Fruit fly (Drosophila melanogaster): ENCODE measurements around the gene Ncc69.

Gene Ncc69

dm6 chr3L:12410472-12411213 is 19.4 kb upstream of the Ncc69 start (continued):
- TF ChIP-seq CG6276 (GFP tag; optimal IDR thresholded peaks at IDR 0.05) (no peak), CG10631 (GFP tag; optimal IDR thresholded peaks at IDR 0.05) (peak; percentile 47), Met (GFP tag; optimal IDR thresholded peaks at IDR 0.05) (peak; percentile 79), lz (GFP tag; optimal IDR thresholded peaks at IDR 0.05) (peak; percentile 67), Sox102F (GFP tag; optimal IDR thresholded peaks at IDR 0.05) (no peak), spab (GFP tag; optimal IDR thresholded peaks at IDR 0.05) (peak; percentile 43), CG16779 (tag; optimal IDR thresholded peaks at IDR 0.05) (no peak), Hr39 (GFP tag; optimal IDR thresholded peaks at IDR 0.05) (peak; percentile 73), CG4318 (GFP tag; optimal IDR thresholded peaks at IDR 0.05) (no peak)

- TF ChIP-seq CG31627 (GFP tag; optimal IDR thresholded peaks at IDR 0.05), result no peak
- no peak for TF ChIP-seq CG11294 (GFP tag; IDR thresholded peaks at IDR 0.05)
- 0 out of 2 replicates have a peak, but pooled peaks have one; percentile 24 for TF ChIP-seq CG15336 (GFP tag; IDR thresholded peaks at IDR 0.05)
- no peak for TF ChIP-seq Sox15 (GFP tag; optimal IDR thresholded peaks at IDR 0.05)
- TF ChIP-seq lz (GFP tag; optimal IDR thresholded peaks at IDR 0.05), result no peak
- peak; percentile 68 for TF ChIP-seq fkh (GFP tag; optimal IDR thresholded peaks at IDR 0.05)
- no peak for TF ChIP-seq Blimp-1 (GFP tag; optimal IDR thresholded peaks at IDR 0.05)
- no peak for TF ChIP-seq fd85E (GFP tag; optimal IDR thresholded peaks at IDR 0.05)
- TF ChIP-seq CG8632 (GFP tag; optimal IDR thresholded peaks at IDR 0.05), result no peak
- no peak for TF ChIP-seq CG6163 (GFP tag; IDR thresholded peaks at IDR 0.05)
- no peak for TF ChIP-seq Eip78C (GFP tag)
- TF ChIP-seq Hr39 (GFP tag; optimal IDR thresholded peaks at IDR 0.05), result no peak
- TF ChIP-seq CG6276 (GFP tag; optimal IDR thresholded peaks at IDR 0.05), result peak; percentile 2
- no peak for TF ChIP-seq eg (GFP tag; IDR thresholded peaks at IDR 0.05)
- TF ChIP-seq vri (GFP tag; optimal IDR thresholded peaks at IDR 0.05), result peak; percentile 35
- TF ChIP-seq Sox102F (GFP tag; optimal IDR thresholded peaks at IDR 0.05), result no peak
- TF ChIP-seq acj6 (GFP tag; optimal IDR thresholded peaks at IDR 0.05), result no peak
- peak; percentile 77 for TF ChIP-seq svp (GFP tag)
These were observed 18.4 kb upstream of the Ncc69 start for dm6 chr3L:12409343-12410302.

DNA sequence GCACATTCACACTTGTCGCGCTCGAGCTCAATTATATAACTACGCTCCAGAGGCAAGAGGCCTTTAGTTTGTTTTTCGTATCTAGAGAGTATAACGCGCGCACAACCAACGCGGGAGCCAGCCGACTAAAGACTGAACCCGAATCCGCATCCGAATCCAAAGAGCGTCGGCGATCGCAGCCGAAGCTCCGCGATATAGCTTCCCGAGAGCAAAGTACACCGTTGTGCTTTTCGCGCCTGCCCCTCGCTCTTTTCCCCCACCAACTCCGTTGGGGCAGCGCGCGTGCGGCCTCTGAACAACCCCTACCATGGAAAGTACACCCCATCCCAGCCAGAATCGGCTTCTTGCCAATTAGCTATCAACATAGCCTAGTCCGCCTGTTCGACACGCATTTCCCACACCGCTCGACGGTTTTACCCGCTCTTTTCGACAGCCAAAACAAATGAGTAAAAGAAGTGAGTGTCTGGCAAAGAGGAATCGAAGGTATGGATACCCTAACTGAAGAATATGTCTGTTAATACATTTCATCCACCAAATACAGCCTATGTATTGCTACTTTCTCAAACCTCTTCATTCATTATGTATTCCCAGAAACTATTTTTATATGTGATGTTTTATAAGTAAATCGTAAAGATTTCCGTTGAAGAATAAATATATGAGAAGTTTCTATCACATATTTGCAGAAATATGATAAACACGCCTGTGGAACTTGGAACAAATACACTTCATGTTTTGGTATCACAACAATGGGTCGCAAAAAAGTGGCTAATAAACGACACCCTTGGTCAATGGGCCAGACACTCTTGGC is 17.5 kb upstream of the Ncc69 start:
- TF ChIP-seq CG11902 (GFP tag; optimal IDR thresholded peaks at IDR 0.05) (peak; percentile 42), Eip93F (GFP tag; optimal IDR thresholded peaks at IDR 0.05) (peak; percentile 9), OdsH (GFP tag; optimal IDR thresholded peaks at IDR 0.05) (peak; percentile 31), Eip78C (GFP tag) (peak; percentile 64), CG8319 (GFP tag; optimal IDR thresholded peaks at IDR 0.05) (peak; percentile 42), CG8119 (GFP tag; IDR thresholded peaks at IDR 0.05) (peak; percentile 76), CG32006 (GFP tag; optimal IDR thresholded peaks at IDR 0.05) (peak; percentile 59), dac (GFP tag; optimal IDR thresholded peaks at IDR 0.05) (peak; percentile 65), Sox14 (GFP tag; optimal IDR thresholded peaks at IDR 0.05) (peak; percentile 75), Gug (GFP tag; IDR thresholded peaks at IDR 0.05) (peak; percentile 56), Blimp-1 (GFP tag; optimal IDR thresholded peaks at IDR 0.05) (peak; percentile 64), fd59A (GFP tag; optimal IDR thresholded peaks at IDR 0.05) (peak; percentile 20), CG3032 (tag; optimal IDR thresholded peaks at IDR 0.05) (peak; percentile 47), CG31627 (GFP tag; optimal IDR thresholded peaks at IDR 0.05) (peak; percentile 50), Eip75B (GFP tag; optimal IDR thresholded peaks at IDR 0.05) (peak; percentile 48), salr (GFP tag; optimal IDR thresholded peaks at IDR 0.05) (peak; percentile 67 to 68), achi (GFP tag; optimal IDR thresholded peaks at IDR 0.05) (peak; percentile 27), Hr4 (GFP tag; optimal IDR thresholded peaks at IDR 0.05) (peak; percentile 56), CG6854 (GFP tag; optimal IDR thresholded peaks at IDR 0.05) (peak; percentile 96), CG8632 (GFP tag; optimal IDR thresholded peaks at IDR 0.05) (no peak), lz (GFP tag; optimal IDR thresholded peaks at IDR 0.05) (peak; percentile 58), CG6163 (GFP tag; IDR thresholded peaks at IDR 0.05) (peak; percentile 87), CG1621 (tag; optimal IDR thresholded peaks at IDR 0.05) (peak; percentile 90), esn (GFP tag; optimal IDR thresholded peaks at IDR 0.05) (peak; percentile 65), dsx (GFP tag; optimal IDR thresholded peaks at IDR 0.05; ENCODE audit: poor library complexity, severe bottlenecking) (peak; percentile 78), acj6 (GFP tag; optimal IDR thresholded peaks at IDR 0.05) (peak; percentile 8), eg (GFP tag; IDR thresholded peaks at IDR 0.05) (peak; percentile 93)
